Worm (Caenorhabditis elegans) whole organism, young adult: ENCODE measurements around the gene K05F1.10.

Experiments used
- B0336.3 ChIP-seq: fragments of 200-800 bp; sonication (Bioruptor generic); IDR thresholded peaks from 2 replicates; pipeline ENCODE4 v1.3.6; 2022; ENCODE audit warnings: missing genetic modification characterization, missing compliant biosample characterization
- C06A6.2 ChIP-seq: fragments of 200-800 bp; sonication (Bioruptor generic); conservative IDR thresholded peaks from 2 replicates; pipeline ENCODE4 v1.3.6; 2022; ENCODE audit warnings: missing genetic modification characterization, missing compliant biosample characterization
- C17E4.6 ChIP-seq: fragments of 200-800 bp; sonication (Bioruptor generic); IDR thresholded peaks from 2 replicates; pipeline ENCODE4 v1.3.6; 2022; ENCODE audit warnings: missing genetic modification reagents, missing genetic modification characterization, missing compliant biosample characterization
- F10E7.11 ChIP-seq: sonication (generic microtip); optimal IDR thresholded peaks from 2 replicates; lab custom pipeline; 2017; ENCODE audit warnings: mild to moderate bottlenecking, missing genetic modification characterization, moderate library complexity, missing compliant biosample characterization
- F37B4.10 ChIP-seq: fragments of 200-800 bp; sonication (Bioruptor generic); IDR thresholded peaks from 2 replicates; pipeline ENCODE4 v1.3.6; 2022; ENCODE audit warnings: missing genetic modification characterization, missing compliant biosample characterization
- F52B5.7 ChIP-seq: sonication (generic microtip); optimal IDR thresholded peaks from 2 replicates; lab custom pipeline; 2016; ENCODE audit warnings: mild to moderate bottlenecking, missing genetic modification characterization, missing compliant biosample characterization
- T07F8.4 ChIP-seq: sonication (generic microtip); optimal IDR thresholded peaks from 2 replicates; lab custom pipeline; 2016; ENCODE audit warnings: mild to moderate bottlenecking, missing genetic modification characterization, moderate library complexity, missing compliant biosample characterization
- Y53G8AR.9 ChIP-seq: fragments of 200-800 bp; sonication (Bioruptor generic); conservative IDR thresholded peaks from 2 replicates; pipeline ENCODE4 v1.3.6; 2022; ENCODE audit warnings: missing genetic modification reagents, missing genetic modification characterization, missing compliant biosample characterization
- Y56A3A.18 ChIP-seq: fragments of 200-800 bp; sonication (Bioruptor generic); IDR thresholded peaks from 2 replicates; pipeline ENCODE4 v1.3.6; 2022; ENCODE audit warnings: missing genetic modification reagents, missing genetic modification characterization, missing compliant biosample characterization
- Y79H2A.3 ChIP-seq: fragments of 200-800 bp; sonication (Bioruptor generic); conservative IDR thresholded peaks from 2 replicates; pipeline ENCODE4 v1.3.6; 2022; ENCODE audit warnings: missing genetic modification reagents, missing genetic modification characterization, missing compliant biosample characterization
- akir-1 ChIP-seq: fragments of 200-800 bp; sonication (Bioruptor generic); optimal IDR thresholded peaks from 2 replicates; lab custom pipeline; 2018; ENCODE audit warnings: mild to moderate bottlenecking, missing genetic modification characterization, moderate library complexity, missing compliant biosample characterization
- attf-5 ChIP-seq: fragments of 200-800 bp; sonication (Bioruptor generic); optimal IDR thresholded peaks from 2 replicates; lab custom pipeline; 2018; ENCODE audit warnings: mild to moderate bottlenecking, missing genetic modification characterization, missing compliant biosample characterization
- attf-6 ChIP-seq: fragments of 200-800 bp; sonication (Bioruptor generic); IDR thresholded peaks from 2 replicates; pipeline ENCODE4 v1.3.6; 2022; ENCODE audit warnings: missing genetic modification reagents, missing genetic modification characterization, missing compliant biosample characterization
- ceh-40 ChIP-seq: fragments of 200-800 bp; sonication (Bioruptor generic); IDR thresholded peaks from 2 replicates; pipeline ENCODE4 v1.3.6; 2022; ENCODE audit warnings: missing genetic modification characterization, missing compliant biosample characterization
- dox-1 ChIP-seq: fragments of 200-800 bp; sonication (Bioruptor generic); IDR thresholded peaks from 2 replicates; pipeline ENCODE4 v1.3.6; 2022; ENCODE audit warnings: missing genetic modification reagents, missing genetic modification characterization, missing compliant biosample characterization
- egl-44 ChIP-seq: fragments of 200-800 bp; sonication (Bioruptor generic); IDR thresholded peaks from 2 replicates; pipeline ENCODE4 v1.3.6; 2022; ENCODE audit warnings: missing genetic modification reagents, missing genetic modification characterization, missing compliant biosample characterization
- egrh-3 ChIP-seq: fragments of 200-800 bp; sonication (Bioruptor generic); IDR thresholded peaks from 2 replicates; pipeline ENCODE4 v1.3.6; 2022; ENCODE audit warnings: missing genetic modification reagents, missing genetic modification characterization, missing compliant biosample characterization
- hlh-12 ChIP-seq: sonication (generic microtip); optimal IDR thresholded peaks from 2 replicates; lab custom pipeline; 2016; ENCODE audit warnings: missing genetic modification characterization, missing compliant biosample characterization
- hlh-26 ChIP-seq: fragments of 200-800 bp; sonication (Bioruptor generic); conservative IDR thresholded peaks from 2 replicates; pipeline ENCODE4 v1.3.6; 2022; ENCODE audit warnings: missing genetic modification reagents, missing genetic modification characterization, missing compliant biosample characterization
- hmg-1.2 ChIP-seq: fragments of 200-800 bp; sonication (Bioruptor generic); IDR thresholded peaks from 2 replicates; pipeline ENCODE4 v1.3.6; 2022; ENCODE audit warnings: missing genetic modification reagents, missing genetic modification characterization, missing compliant biosample characterization
- lag-1 ChIP-seq: fragments of 200-800 bp; sonication (Bioruptor generic); IDR thresholded peaks from 2 replicates; pipeline ENCODE4 v1.3.6; 2022; ENCODE audit warnings: missing genetic modification reagents, missing genetic modification characterization, missing compliant biosample characterization
- mel-28 ChIP-seq: sonication (generic microtip); optimal IDR thresholded peaks from 2 replicates; lab custom pipeline; 2016; ENCODE audit warnings: borderline replicate concordance, mild to moderate bottlenecking, missing genetic modification characterization, missing compliant biosample characterization
- nfya-1 ChIP-seq: sonication (generic microtip); optimal IDR thresholded peaks from 2 replicates; lab custom pipeline; 2017; ENCODE audit warnings: antibody characterized with exemption, missing compliant biosample characterization, missing genetic modification characterization, borderline replicate concordance; ENCODE audit not compliant: insufficient read depth
- nfyb-1 ChIP-seq: fragments of 200-800 bp; sonication (Bioruptor generic); IDR thresholded peaks from 2 replicates; pipeline ENCODE4 v1.3.6; 2022; ENCODE audit warnings: missing genetic modification reagents, missing genetic modification characterization, missing compliant biosample characterization
- nhr-80 ChIP-seq: sonication (generic microtip); optimal IDR thresholded peaks from 2 replicates; lab custom pipeline; 2016; ENCODE audit warnings: missing genetic modification characterization, missing compliant biosample characterization
- nhr-90 ChIP-seq: sonication (generic microtip); optimal IDR thresholded peaks from 2 replicates; lab custom pipeline; 2016; ENCODE audit warnings: missing genotype, mild to moderate bottlenecking, missing genetic modification characterization, missing compliant biosample characterization
- pbrm-1 ChIP-seq: fragments of 200-800 bp; sonication (Bioruptor generic); IDR thresholded peaks from 2 replicates; pipeline ENCODE4 v1.3.6; 2022; ENCODE audit warnings: missing genetic modification reagents, missing genetic modification characterization, missing compliant biosample characterization
- rec-8 ChIP-seq, 2 experiments: sonication (generic microtip); optimal IDR thresholded peaks; 2 replicates each; lab custom pipeline; 2016; ENCODE audit warnings: mild to moderate bottlenecking in 2 of 2, missing genetic modification characterization in 2 of 2, missing genetic modification reagents in 2 of 2, missing genotype in 2 of 2, missing biosample characterization in 1 of 2, missing compliant biosample characterization in 1 of 2, moderate library complexity in 1 of 2
- repo-1 ChIP-seq: sonication (generic microtip); optimal IDR thresholded peaks from 2 replicates; lab custom pipeline; 2017; ENCODE audit warnings: mild to moderate bottlenecking, missing genetic modification characterization, missing compliant biosample characterization
- snpc-1.1 ChIP-seq: sonication (generic microtip); optimal IDR thresholded peaks from 2 replicates; lab custom pipeline; 2017; ENCODE audit warnings: missing genetic modification characterization, mild to moderate bottlenecking, missing compliant biosample characterization, antibody characterized with exemption, moderate library complexity, missing genotype, missing genetic modification reagents; ENCODE audit not compliant: insufficient read depth
- snpc-1.3 ChIP-seq: sonication (generic microtip); optimal IDR thresholded peaks from 2 replicates; lab custom pipeline; 2017; ENCODE audit warnings: missing genetic modification characterization, mild to moderate bottlenecking, missing compliant biosample characterization, antibody characterized with exemption, moderate library complexity, missing genotype, missing genetic modification reagents; ENCODE audit not compliant: insufficient read depth
- snpc-4 ChIP-seq, 5 experiments: fragments of 150-350 bp in 1 of 5; sonication (generic microtip) in 4 of 5; optimal IDR thresholded peaks; 2 replicates each; lab custom pipeline; 2014 to 2018; ENCODE audit warnings: missing genetic modification characterization in 5 of 5, missing biosample characterization in 3 of 5, antibody characterized with exemption in 2 of 5, mild to moderate bottlenecking in 2 of 5, missing compliant biosample characterization in 2 of 5, missing genotype in 2 of 5, moderate library complexity in 2 of 5, missing genetic modification reagents in 1 of 5
- somi-1 ChIP-seq: fragments of 200-800 bp; sonication (Bioruptor generic); optimal IDR thresholded peaks from 2 replicates; lab custom pipeline; 2018; ENCODE audit warnings: mild to moderate bottlenecking, missing genetic modification characterization, missing compliant biosample characterization
- unc-62 ChIP-seq: fragments of 150-350 bp; optimal IDR thresholded peaks from 2 replicates; lab custom pipeline; 2014; ENCODE audit warnings: missing biosample characterization, missing genetic modification reagents, missing genetic modification characterization
- xnd-1 ChIP-seq: sonication (generic microtip); optimal IDR thresholded peaks from 2 replicates; lab custom pipeline; 2016; ENCODE audit warnings: missing genotype, missing genetic modification reagents, missing genetic modification characterization, missing compliant biosample characterization
- zfh-2 ChIP-seq: fragments of 200-800 bp; sonication (Bioruptor generic); conservative IDR thresholded peaks from 2 replicates; pipeline ENCODE4 v1.3.6; 2022; ENCODE audit warnings: missing genetic modification reagents, missing genetic modification characterization, missing compliant biosample characterization
- ztf-18 ChIP-seq: sonication (generic microtip); optimal IDR thresholded peaks from 2 replicates; lab custom pipeline; 2016; ENCODE audit warnings: missing genotype, mild to moderate bottlenecking, missing genetic modification characterization, missing compliant biosample characterization
- ztf-28 ChIP-seq: fragments of 200-800 bp; sonication (Bioruptor generic); IDR thresholded peaks from 2 replicates; pipeline ENCODE4 v1.3.6; 2022; ENCODE audit warnings: missing genetic modification reagents, missing genetic modification characterization, missing compliant biosample characterization
- ztf-6 ChIP-seq: fragments of 200-800 bp; sonication (Bioruptor generic); IDR thresholded peaks from 2 replicates; pipeline ENCODE4 v1.3.6; 2022; ENCODE audit warnings: missing genetic modification reagents, missing genetic modification characterization, missing compliant biosample characterization

K05F1.10 gene

ce11 chrII:5833136-5833535, 27.9 kb upstream of the K05F1.10 start, which contains the start of gene gtap-1 (continued):
- TF ChIP-seq hmg-1.2 (GFP tag; lab: Robert Waterston, UW): no peak
- TF ChIP-seq ztf-18 (tag; lab: Kevin White, UChicago): no peak

DNA sequence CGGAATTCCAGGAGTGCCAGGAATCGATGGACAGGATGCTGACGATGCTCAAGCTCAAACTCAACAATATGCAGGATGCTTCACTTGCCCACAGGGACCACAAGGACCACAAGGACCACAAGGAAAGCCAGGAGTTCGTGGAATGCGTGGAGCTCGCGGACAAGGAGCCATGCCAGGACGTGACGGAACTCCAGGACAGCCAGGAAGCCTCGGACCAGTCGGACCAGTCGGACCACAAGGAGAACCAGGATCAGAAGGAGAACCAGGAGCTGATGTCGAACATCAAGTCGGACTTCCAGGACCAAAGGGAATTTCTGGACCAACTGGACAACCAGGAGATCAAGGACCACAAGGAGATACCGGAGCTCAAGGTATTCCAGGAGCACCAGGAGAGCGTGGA, 26.1 kb upstream of the K05F1.10 start:
- TF ChIP-seq mel-28 (tag; lab: Kevin White, UChicago) (no peak), ceh-40 (GFP tag; lab: Robert Waterston, UW) (no peak), ztf-6 (no peak), zfh-2 (peak; percentile 82), egrh-3 (GFP tag; lab: Robert Waterston, UW) (peak; percentile 57; the same call in 1 of the 2 replicates), egl-44 (GFP tag; lab: Robert Waterston, UW) (no peak), somi-1 (GFP tag; lab: Kevin White, UChicago) (no peak), C17E4.6 (GFP tag; lab: Robert Waterston, UW) (no peak)

DNA sequence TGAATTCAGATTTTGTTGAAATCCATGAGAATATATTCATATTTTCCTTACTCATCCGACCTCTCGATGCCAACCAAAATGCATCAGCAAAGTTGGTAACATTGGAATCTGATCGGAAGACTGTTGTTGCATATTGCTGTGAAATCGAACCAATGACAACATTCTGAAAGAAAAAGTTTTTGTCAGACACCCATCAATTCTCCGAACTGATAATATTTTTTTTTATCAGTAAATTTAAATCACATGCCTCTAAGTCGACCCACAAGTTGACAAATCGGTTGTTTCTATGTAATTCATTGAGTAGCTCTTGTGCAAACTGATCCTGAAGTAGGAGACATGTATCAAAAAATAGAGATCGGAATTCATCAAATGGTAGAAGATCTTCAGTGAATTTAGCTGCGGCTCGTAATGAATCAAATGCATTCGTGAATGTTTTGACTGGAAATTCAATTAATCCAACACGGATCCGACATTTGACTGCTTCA, 24.7 kb upstream of the K05F1.10 start, which contains the start of gene col-74:
Gene col-74 (plus strand): TSS at position 435 of the 485 bp plus-strand sequence.
- TF ChIP-seq Y53G8AR.9 (GFP tag; lab: Robert Waterston, UW) (0 out of 2 replicates have a peak, but pooled peaks have one; percentile 8), snpc-4 (GFP tag; optimal IDR thresholded peaks at IDR 0.05; lab: Kevin White, UChicago) (no peak), snpc-4 (tag; optimal IDR thresholded peaks at IDR 0.05; lab: Kevin White, UChicago) (no peak), Y56A3A.18 (GFP tag; lab: Robert Waterston, UW) (no peak), unc-62 (no peak), nfyb-1 (GFP tag; lab: Robert Waterston, UW) (0 out of 2 replicates have a peak, but pooled peaks have one; percentile 23), dox-1 (GFP tag; lab: Robert Waterston, UW) (peak; percentile 23; the same call in 1 of the 2 replicates), akir-1 (GFP tag; lab: Kevin White, UChicago) (no peak), nhr-80 (tag; lab: Kevin White, UChicago) (peak; percentile 52), snpc-1.3 (tag; lab: Kevin White, UChicago) (no peak), snpc-1.1 (tag; lab: Kevin White, UChicago) (no peak), hlh-12 (tag; lab: Kevin White, UChicago) (no peak), hlh-26 (GFP tag; lab: Robert Waterston, UW) (no peak), C06A6.2 (GFP tag; lab: Robert Waterston, UW) (no peak)

ce11 chrII:5828486-5828885, 23.2 kb upstream of the K05F1.10 start, which contains the start of gene ZK1248.11:
Gene ZK1248.11, minus strand, starts transcription at chrII:5828586.
- TF ChIP-seq repo-1 (tag; lab: Kevin White, UChicago) (no peak), xnd-1 (tag; lab: Kevin White, UChicago) (no peak), nhr-90 (tag; lab: Kevin White, UChicago) (no peak), rec-8 (tag; optimal IDR thresholded peaks at IDR 0.05; lab: Kevin White, UChicago) (no peak), Y79H2A.3 (GFP tag; lab: Robert Waterston, UW) (no peak), T07F8.4 (no peak), nfyb-1 (GFP tag; lab: Robert Waterston, UW) (no peak)

DNA sequence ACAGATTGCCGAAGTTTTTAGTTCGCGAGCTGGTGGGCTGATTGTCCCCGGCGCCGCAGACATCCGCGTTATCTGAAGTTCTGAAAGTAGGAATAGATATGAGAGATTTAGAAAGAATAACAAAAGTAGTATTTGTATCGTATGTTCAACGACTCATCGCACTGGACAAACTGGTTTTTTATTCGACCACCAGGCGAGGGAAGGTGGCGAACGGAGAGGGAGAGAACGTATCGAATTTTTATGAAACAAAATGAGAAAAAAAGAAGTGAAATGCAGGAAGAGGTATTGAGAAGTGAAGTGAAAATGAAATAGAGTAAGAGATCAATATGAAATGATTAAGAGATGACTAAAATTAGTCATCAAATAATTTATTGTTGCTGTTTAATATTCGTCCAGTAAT, 22.1 kb upstream of the K05F1.10 start, which contains the start of gene tbc-2:
Gene tbc-2 (minus strand): TSS at position 80 of the 400 bp plus-strand sequence.
- TF ChIP-seq pbrm-1 (GFP tag; lab: Robert Waterston, UW): no peak
- no peak for TF ChIP-seq somi-1 (GFP tag; lab: Kevin White, UChicago)
- TF ChIP-seq attf-5 (GFP tag; lab: Kevin White, UChicago): no peak
- no peak for TF ChIP-seq F10E7.11 (tag; lab: Kevin White, UChicago)
- no peak for TF ChIP-seq lag-1 (GFP tag; lab: Robert Waterston, UW)
- TF ChIP-seq ztf-28 (GFP tag; lab: Robert Waterston, UW): no peak
- TF ChIP-seq B0336.3 (GFP tag; lab: Robert Waterston, UW): no peak
- no peak for TF ChIP-seq F52B5.7 (tag; lab: Kevin White, UChicago)
- no peak for TF ChIP-seq nfya-1 (tag; lab: Kevin White, UChicago)
- TF ChIP-seq F37B4.10 (GFP tag; lab: Robert Waterston, UW): no peak
- no peak for TF ChIP-seq attf-6 (GFP tag; lab: Robert Waterston, UW)
